4 worm cellular contexts compared by ENCODE assay signal in the genomic region with DNA sequence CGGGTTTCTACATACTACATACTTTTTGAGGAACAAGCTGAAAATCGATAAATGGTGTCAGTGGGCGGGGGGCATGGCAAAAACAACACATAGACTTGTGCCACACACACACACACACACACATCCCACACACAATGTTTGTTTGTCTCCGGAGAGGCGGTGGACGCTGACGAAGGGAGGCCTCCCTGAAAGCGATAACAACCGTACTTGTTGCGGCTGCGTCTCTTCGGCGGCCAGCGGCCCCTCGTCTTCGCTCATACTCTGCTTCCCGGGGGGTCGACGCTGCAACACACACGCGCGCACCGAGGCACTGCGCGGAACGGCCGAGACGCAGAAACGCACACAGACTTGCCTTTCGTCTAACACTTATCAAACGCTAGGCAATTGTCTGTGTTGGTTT.
TF ChIP-seq lines count a peak whose summit lies in the region.

No protein-coding gene starts in this region.

TF ChIP-seq in whole organism, L2 larva, 48 proteins besides CTCF, POLR2A, EP300 and RAD21 (continued from another document):
- no peak for TF ChIP-seq nhr-12 (tag; optimal IDR thresholded peaks at IDR 0.05; lab: Kevin White, UChicago)
- TF ChIP-seq nhr-129 (tag; optimal IDR thresholded peaks at IDR 0.05; lab: Kevin White, UChicago), result peak; percentile 80
- TF ChIP-seq elt-3 (tag; optimal IDR thresholded peaks at IDR 0.05; lab: Kevin White, UChicago), result no peak
- no peak for TF ChIP-seq unc-62 (GFP tag; optimal IDR thresholded peaks at IDR 0.05; lab: Kevin White, UChicago)
- TF ChIP-seq mab-5 (tag; optimal IDR thresholded peaks at IDR 0.05; lab: Kevin White, UChicago), result no peak
- TF ChIP-seq fos-1 (tag; optimal IDR thresholded peaks at IDR 0.05; lab: Kevin White, UChicago), result peak; percentile 27
- no peak for TF ChIP-seq sem-4 (tag; optimal IDR thresholded peaks at IDR 0.05; lab: Kevin White, UChicago)
- TF ChIP-seq sma-9 (GFP tag; optimal IDR thresholded peaks at IDR 0.05; lab: Kevin White, UChicago), result peak; percentile 52
- TF ChIP-seq sma-9 (tag; optimal IDR thresholded peaks at IDR 0.05; lab: Kevin White, UChicago), result no peak
- TF ChIP-seq nhr-6 (tag; optimal IDR thresholded peaks at IDR 0.05; lab: Kevin White, UChicago), result no peak
- TF ChIP-seq ZK546.5 (tag; optimal IDR thresholded peaks at IDR 0.05; lab: Kevin White, UChicago), result no peak
- peak in 1 of 2 experiments; percentile 28 for TF ChIP-seq lsy-2 (tag; optimal IDR thresholded peaks at IDR 0.05; lab: Kevin White, UChicago)
- TF ChIP-seq nhr-25 (tag; optimal IDR thresholded peaks at IDR 0.05; lab: Kevin White, UChicago), result no peak
- no peak for TF ChIP-seq skn-1 (tag; optimal IDR thresholded peaks at IDR 0.05; lab: Kevin White, UChicago)
- TF ChIP-seq alr-1 (tag; optimal IDR thresholded peaks at IDR 0.05; lab: Kevin White, UChicago), result no peak
- TF ChIP-seq nhr-23 (tag; optimal IDR thresholded peaks at IDR 0.05; lab: Kevin White, UChicago), result no peak
- no peak for TF ChIP-seq peb-1 (tag; optimal IDR thresholded peaks at IDR 0.05; lab: Kevin White, UChicago)
- TF ChIP-seq nhr-21 (tag; optimal IDR thresholded peaks at IDR 0.05; lab: Kevin White, UChicago), result peak; percentile 38
- no peak for TF ChIP-seq aly-2 (tag; optimal IDR thresholded peaks at IDR 0.05; lab: Kevin White, UChicago)
- TF ChIP-seq R02D3.7 (tag; optimal IDR thresholded peaks at IDR 0.05; lab: Kevin White, UChicago), result no peak
- no peak for TF ChIP-seq elt-1 (tag; optimal IDR thresholded peaks at IDR 0.05; lab: Kevin White, UChicago)
- peak; percentile 88 for TF ChIP-seq F13H6.1 (tag; optimal IDR thresholded peaks at IDR 0.05; lab: Kevin White, UChicago)
- no peak for TF ChIP-seq snpc-4 (tag; optimal IDR thresholded peaks at IDR 0.05; lab: Kevin White, UChicago)
- TF ChIP-seq egl-27 (tag; optimal IDR thresholded peaks at IDR 0.05; lab: Kevin White, UChicago), result no peak
- no peak for TF ChIP-seq nhr-77 (tag; optimal IDR thresholded peaks at IDR 0.05; lab: Kevin White, UChicago)
- no peak for TF ChIP-seq lin-39 (tag; optimal IDR thresholded peaks at IDR 0.05; lab: Kevin White, UChicago)
- TF ChIP-seq ceh-82 (tag; optimal IDR thresholded peaks at IDR 0.05; lab: Kevin White, UChicago), result no peak

TF ChIP-seq in whole organism, L4 larva, 104 proteins besides CTCF, POLR2A, EP300 and RAD21 (continued from another document and continues in another):
- TF ChIP-seq snpc-1.2 (GFP tag; IDR thresholded peaks at IDR 0.05; lab: Robert Waterston, UW) (no peak), ceh-44 (GFP tag; IDR thresholded peaks at IDR 0.05; lab: Robert Waterston, UW) (no peak), lin-1 (GFP tag; IDR thresholded peaks at IDR 0.05; lab: Robert Waterston, UW) (no peak), daf-12 (tag; optimal IDR thresholded peaks at IDR 0.05; lab: Kevin White, UChicago) (no peak), nhr-6 (tag; optimal IDR thresholded peaks at IDR 0.05; lab: Kevin White, UChicago) (peak; percentile 70), aha-1 (tag; lab: Kevin White, UChicago) (peak; percentile 42), zip-2 (tag; optimal IDR thresholded peaks at IDR 0.05; lab: Kevin White, UChicago) (no peak), nhr-25 (tag; optimal IDR thresholded peaks at IDR 0.05; lab: Kevin White, UChicago; ENCODE audit: borderline replicate concordance, insufficient read depth) (no peak), attf-4 (tag; optimal IDR thresholded peaks at IDR 0.05; lab: Kevin White, UChicago) (no peak), gei-8 (GFP tag; optimal IDR thresholded peaks at IDR 0.05; lab: Kevin White, UChicago) (no peak), D1046.2 (GFP tag; IDR thresholded peaks at IDR 0.05; lab: Robert Waterston, UW) (no peak), rbr-2 (tag; optimal IDR thresholded peaks at IDR 0.05; lab: Kevin White, UChicago) (peak; percentile 84), F26F4.8 (GFP tag; conservative IDR thresholded peaks at IDR 0.05; lab: Robert Waterston, UW) (no peak), nhr-102 (tag; optimal IDR thresholded peaks at IDR 0.05; lab: Kevin White, UChicago) (peak; percentile 33), F10B5.3 (tag; optimal IDR thresholded peaks at IDR 0.05; lab: Kevin White, UChicago) (no peak), ceh-20 (GFP tag; IDR thresholded peaks at IDR 0.05; lab: Robert Waterston, UW) (no peak), dmd-9 (GFP tag; IDR thresholded peaks at IDR 0.05; lab: Robert Waterston, UW) (peak; percentile 62; the same call in 1 of the 2 replicates), arid-1 (GFP tag; conservative IDR thresholded peaks at IDR 0.05; lab: Robert Waterston, UW) (no peak), F37D6.2 (tag; optimal IDR thresholded peaks at IDR 0.05; lab: Kevin White, UChicago) (peak; percentile 17), spr-3 (GFP tag; optimal IDR thresholded peaks at IDR 0.05; lab: Kevin White, UChicago) (no peak), zag-1 (tag; optimal IDR thresholded peaks at IDR 0.05; lab: Kevin White, UChicago) (no peak), lin-39 (tag; optimal IDR thresholded peaks at IDR 0.05; lab: Kevin White, UChicago) (no peak), Y75B8A.6 (GFP tag; IDR thresholded peaks at IDR 0.05; lab: Robert Waterston, UW) (no peak), tra-1 (GFP tag; IDR thresholded peaks at IDR 0.05; lab: Robert Waterston, UW) (peak; percentile 69; the same call in 1 of the 2 replicates), Y5F2A.4 (GFP tag; optimal IDR thresholded peaks at IDR 0.05; lab: Kevin White, UChicago) (no peak), Y105C5A.15 (GFP tag; IDR thresholded peaks at IDR 0.05; lab: Robert Waterston, UW) (no peak), hmg-1.1 (GFP tag; IDR thresholded peaks at IDR 0.05; lab: Robert Waterston, UW) (peak; percentile 88), unc-39 (tag; optimal IDR thresholded peaks at IDR 0.05; lab: Kevin White, UChicago) (no peak), F44E2.7 (GFP tag; IDR thresholded peaks at IDR 0.05; lab: Robert Waterston, UW) (no peak), R02D3.7 (tag; optimal IDR thresholded peaks at IDR 0.05; lab: Kevin White, UChicago) (no peak), daf-8 (GFP tag; IDR thresholded peaks at IDR 0.05; lab: Robert Waterston, UW) (no peak), dmd-6 (GFP tag; IDR thresholded peaks at IDR 0.05; lab: Robert Waterston, UW) (peak; percentile 72), mdl-1 (tag; optimal IDR thresholded peaks at IDR 0.05; lab: Kevin White, UChicago) (peak; percentile 81 to 85), hlh-30 (tag; optimal IDR thresholded peaks at IDR 0.05; lab: Kevin White, UChicago; ENCODE audit: insufficient read depth) (peak; percentile 66), lim-7 (GFP tag; IDR thresholded peaks at IDR 0.05; lab: Robert Waterston, UW) (0 out of 2 replicates have a peak, but pooled peaks have one; percentile 43), ceh-28 (tag; optimal IDR thresholded peaks at IDR 0.05; lab: Kevin White, UChicago) (peak; percentile 64)

TF ChIP-seq in whole organism, late embryonic, 69 proteins besides CTCF, POLR2A, EP300 and RAD21 (continued from another document):
- peak; percentile 68 for TF ChIP-seq ceh-31 (tag; optimal IDR thresholded peaks at IDR 0.05; lab: Kevin White, UChicago)
- no peak for TF ChIP-seq T23F11.4 (GFP tag; optimal IDR thresholded peaks at IDR 0.05; lab: Kevin White, UChicago)
- TF ChIP-seq dmd-4 (tag; optimal IDR thresholded peaks at IDR 0.05; lab: Kevin White, UChicago; ENCODE audit: borderline replicate concordance), result no peak
- TF ChIP-seq C08G9.2 (tag; optimal IDR thresholded peaks at IDR 0.05; lab: Kevin White, UChicago), result peak; percentile 61
- TF ChIP-seq pha-4 (tag; optimal IDR thresholded peaks at IDR 0.05; lab: Kevin White, UChicago), result no peak
- TF ChIP-seq lim-6 (tag; optimal IDR thresholded peaks at IDR 0.05; lab: Kevin White, UChicago), result peak; percentile 28
- no peak for TF ChIP-seq mec-3 (tag; optimal IDR thresholded peaks at IDR 0.05; lab: Kevin White, UChicago; ENCODE audit: borderline replicate concordance)
- peak; percentile 82 for TF ChIP-seq pros-1 (tag; optimal IDR thresholded peaks at IDR 0.05; lab: Kevin White, UChicago)
- TF ChIP-seq C38D4.7 (GFP tag; optimal IDR thresholded peaks at IDR 0.05; lab: Kevin White, UChicago), result no peak
- TF ChIP-seq ceh-45 (GFP tag; IDR thresholded peaks at IDR 0.05; lab: Robert Waterston, UW), result no peak
- TF ChIP-seq sdc-2 (tag; optimal IDR thresholded peaks at IDR 0.05; lab: Kevin White, UChicago), result peak; percentile 94
- peak; percentile 9 for TF ChIP-seq hlh-8 (tag; optimal IDR thresholded peaks at IDR 0.05; lab: Kevin White, UChicago)
- no peak for TF ChIP-seq pax-1 (tag; optimal IDR thresholded peaks at IDR 0.05; lab: Kevin White, UChicago)
- TF ChIP-seq pha-2 (tag; optimal IDR thresholded peaks at IDR 0.05; lab: Kevin White, UChicago), result peak; percentile 19
- TF ChIP-seq ceh-14 (tag; optimal IDR thresholded peaks at IDR 0.05; lab: Kevin White, UChicago), result no peak
- TF ChIP-seq tbx-2 (tag; optimal IDR thresholded peaks at IDR 0.05; lab: Kevin White, UChicago), result peak; percentile 81
- TF ChIP-seq ttx-3 (tag; optimal IDR thresholded peaks at IDR 0.05; lab: Kevin White, UChicago), result no peak
- TF ChIP-seq zip-5 (tag; optimal IDR thresholded peaks at IDR 0.05; lab: Kevin White, UChicago), result no peak
- peak; percentile 46 for TF ChIP-seq rnt-1 (tag; optimal IDR thresholded peaks at IDR 0.05; lab: Kevin White, UChicago)
- peak; percentile 70 for TF ChIP-seq pqm-1 (tag; optimal IDR thresholded peaks at IDR 0.05; lab: Kevin White, UChicago)
- TF ChIP-seq nhr-232 (tag; optimal IDR thresholded peaks at IDR 0.05; lab: Kevin White, UChicago), result no peak
- TF ChIP-seq ceh-19 (GFP tag; optimal IDR thresholded peaks at IDR 0.05; lab: Kevin White, UChicago), result peak; percentile 8
- TF ChIP-seq che-1 (tag; optimal IDR thresholded peaks at IDR 0.05; lab: Kevin White, UChicago), result no peak
- TF ChIP-seq F13H6.1 (tag; optimal IDR thresholded peaks at IDR 0.05; lab: Kevin White, UChicago), result peak; percentile 61
- no peak for TF ChIP-seq K02D7.2 (tag; optimal IDR thresholded peaks at IDR 0.05; lab: Kevin White, UChicago)
- TF ChIP-seq ref-2 (tag; optimal IDR thresholded peaks at IDR 0.05; lab: Kevin White, UChicago), result peak; percentile 76
- TF ChIP-seq ztf-16 (tag; optimal IDR thresholded peaks at IDR 0.05; lab: Kevin White, UChicago), result no peak
- no peak for TF ChIP-seq tbx-7 (tag; optimal IDR thresholded peaks at IDR 0.05; lab: Kevin White, UChicago)
- no peak for TF ChIP-seq hlh-13 (GFP tag; optimal IDR thresholded peaks at IDR 0.05; lab: Kevin White, UChicago)
- TF ChIP-seq unc-42 (tag; optimal IDR thresholded peaks at IDR 0.05; lab: Kevin White, UChicago), result peak; percentile 41
- peak; percentile 1 for TF ChIP-seq ahr-1 (tag; optimal IDR thresholded peaks at IDR 0.05; lab: Kevin White, UChicago)

TF ChIP-seq in whole organism, mixed stage, embryonic, 35 proteins besides CTCF, POLR2A, EP300 and RAD21 (continued from another document):
- TF ChIP-seq unc-120 (tag; optimal IDR thresholded peaks at IDR 0.05; lab: Kevin White, UChicago; ENCODE audit: poor library complexity, severe bottlenecking) (no peak), unc-39 (tag; optimal IDR thresholded peaks at IDR 0.05; lab: Kevin White, UChicago) (no peak), tbx-8 (GFP tag; optimal IDR thresholded peaks at IDR 0.05; lab: Kevin White, UChicago) (no peak), nhr-237 (tag; optimal IDR thresholded peaks at IDR 0.05; lab: Kevin White, UChicago) (no peak), zip-8 (tag; optimal IDR thresholded peaks at IDR 0.05; lab: Kevin White, UChicago) (no peak), mls-2 (tag; optimal IDR thresholded peaks at IDR 0.05; lab: Kevin White, UChicago) (peak; percentile 62)
